Fruit fly (Drosophila melanogaster): ENCODE data around the gene CG6576.
A peak's percentile ranks its signal among the peaks of the same experiment; 100 is the strongest.

Gene CG6576

DNA sequence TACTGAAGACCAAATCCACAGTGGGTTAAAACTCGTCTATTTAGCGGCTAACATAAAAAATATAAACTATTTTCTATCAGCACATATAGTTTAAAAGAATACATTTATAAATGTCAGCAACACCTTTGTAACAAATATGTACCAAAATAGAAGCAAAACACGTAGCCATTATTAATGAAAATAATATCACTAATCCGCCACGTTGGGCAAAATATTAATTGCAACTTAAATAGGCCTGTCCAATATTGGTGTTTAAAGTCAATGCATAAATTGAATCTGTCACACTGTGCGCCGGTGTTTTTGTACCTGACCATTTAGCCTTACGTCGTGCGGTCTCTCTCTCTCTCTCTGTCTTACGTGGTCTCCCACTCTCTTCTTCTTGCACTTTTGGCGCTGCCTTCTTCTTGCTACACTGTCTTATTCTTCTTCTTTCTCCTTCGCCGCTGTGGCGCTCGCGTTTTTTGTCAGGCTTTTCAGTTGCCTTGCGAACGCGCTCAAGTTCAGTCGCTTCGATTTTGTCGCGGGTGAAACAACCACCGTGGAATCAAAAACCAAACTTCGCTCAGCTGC, 10.3 kb downstream of the CG6576 start (continued):
- TF ChIP-seq D (optimal IDR thresholded peaks at IDR 0.05) (no peak), D (GFP tag; optimal IDR thresholded peaks at IDR 0.05) (peak; percentile 99), ttk (GFP tag; IDR thresholded peaks at IDR 0.05) (peak; percentile 96), CG1529 (GFP tag; optimal IDR thresholded peaks at IDR 0.05) (peak; percentile 99), NC2β (GFP tag; optimal IDR thresholded peaks at IDR 0.05) (peak; percentile 96), ash1 (GFP tag; optimal IDR thresholded peaks at IDR 0.05) (no peak), Sry-β (GFP tag; optimal IDR thresholded peaks at IDR 0.05) (peak; percentile 71), Rfx (GFP tag; IDR thresholded peaks at IDR 0.05) (peak; percentile 98), Hmx (GFP tag; optimal IDR thresholded peaks at IDR 0.05) (peak; percentile 86), CG18599 (GFP tag; optimal IDR thresholded peaks at IDR 0.05) (peak; percentile 98), nmo (GFP tag; optimal IDR thresholded peaks at IDR 0.05) (peak; percentile 100), CG34422 (GFP tag; IDR thresholded peaks at IDR 0.05) (peak; percentile 97), kay (GFP tag; optimal IDR thresholded peaks at IDR 0.05) (peak; percentile 92), ssp (GFP tag; IDR thresholded peaks at IDR 0.05) (peak; percentile 93), onecut (GFP tag; IDR thresholded peaks at IDR 0.05) (peak; percentile 91), unc-4 (GFP tag; IDR thresholded peaks at IDR 0.05; ENCODE audit: partially characterized antibody) (0 out of 2 replicates have a peak, but pooled peaks have one; percentile 30), CG8765 (GFP tag; IDR thresholded peaks at IDR 0.05) (peak; percentile 92), CG34224 (GFP tag; IDR thresholded peaks at IDR 0.05; ENCODE audit: partially characterized antibody) (peak; percentile 55; the same call in 2 of the 3 replicates), CG18262 (tag; optimal IDR thresholded peaks at IDR 0.05) (peak; percentile 99), HHEX (GFP tag; optimal IDR thresholded peaks at IDR 0.05) (peak; percentile 96), nerfin-2 (GFP tag; IDR thresholded peaks at IDR 0.05; ENCODE audit: partially characterized antibody) (peak; percentile 63), CG3726 (GFP tag; IDR thresholded peaks at IDR 0.05) (peak; percentile 95), ase (GFP tag; IDR thresholded peaks at IDR 0.05) (peak; percentile 97), CG11695 (GFP tag; IDR thresholded peaks at IDR 0.05) (peak; percentile 98), CG9215 (GFP tag; IDR thresholded peaks at IDR 0.05) (peak; percentile 97), CG13123 (GFP tag; optimal IDR thresholded peaks at IDR 0.05) (peak; percentile 96), ci (GFP tag; IDR thresholded peaks at IDR 0.05) (peak; percentile 97), pan (optimal IDR thresholded peaks at IDR 0.05) (no peak), pan (GFP tag; optimal IDR thresholded peaks at IDR 0.05 in 1 of 2, IDR thresholded peaks at IDR 0.05 in 1 of 2) (peak in 1 of 2 experiments; percentile 99), CG10321 (GFP tag; IDR thresholded peaks at IDR 0.05) (peak; percentile 84), ken (GFP tag; IDR thresholded peaks at IDR 0.05) (peak; percentile 98), sna (GFP tag; IDR thresholded peaks at IDR 0.05; ENCODE audit: partially characterized antibody) (no peak), CG10654 (GFP tag; optimal IDR thresholded peaks at IDR 0.05) (peak; percentile 94), Eip74EF (GFP tag; optimal IDR thresholded peaks at IDR 0.05) (peak in 1 of 2 experiments; percentile 93), YL-1 (GFP tag; optimal IDR thresholded peaks at IDR 0.05) (peak; percentile 92), B-H1 (GFP tag; IDR thresholded peaks at IDR 0.05) (peak; percentile 97), CG14441 (GFP tag; IDR thresholded peaks at IDR 0.05) (peak; percentile 98), slp2 (GFP tag; optimal IDR thresholded peaks at IDR 0.05) (peak; percentile 95), CG34376 (GFP tag; optimal IDR thresholded peaks at IDR 0.05) (peak; percentile 66), CG11456 (GFP tag; IDR thresholded peaks at IDR 0.05) (peak; percentile 98), hb (GFP tag; IDR thresholded peaks at IDR 0.05; ENCODE audit: partially characterized antibody) (peak; percentile 59; the same call in 1 of the 3 replicates), Deaf1 (tag; optimal IDR thresholded peaks at IDR 0.05) (peak; percentile 82), CG10274 (GFP tag; optimal IDR thresholded peaks at IDR 0.05) (peak; percentile 91), CG3847 (GFP tag; IDR thresholded peaks at IDR 0.05) (peak; percentile 98), croc (GFP tag; conservative IDR thresholded peaks at IDR 0.05) (peak; percentile 98), CG11504 (tag; optimal IDR thresholded peaks at IDR 0.05) (peak; percentile 96), CG6813 (GFP tag; optimal IDR thresholded peaks at IDR 0.05) (peak; percentile 76), CG2199 (GFP tag; IDR thresholded peaks at IDR 0.05) (peak; percentile 87), Gug (GFP tag; IDR thresholded peaks at IDR 0.05) (peak; percentile 98), CG5953 (GFP tag; IDR thresholded peaks at IDR 0.05) (peak; percentile 96)
